Worm (Caenorhabditis elegans) whole organism, late embryonic: ENCODE measurements around the gene F45E1.5.

Experiments
- C08G9.2 ChIP-seq: sonication (generic microtip); optimal IDR thresholded peaks from 2 replicates; lab custom pipeline; 2016; ENCODE audit warnings: mild to moderate bottlenecking, missing genetic modification characterization, moderate library complexity, missing compliant biosample characterization
- F13H6.1 ChIP-seq: sonication (generic microtip); optimal IDR thresholded peaks from 2 replicates; lab custom pipeline; 2016; ENCODE audit warnings: missing genetic modification characterization, missing compliant biosample characterization
- K02D7.2 ChIP-seq: sonication (generic microtip); optimal IDR thresholded peaks from 2 replicates; lab custom pipeline; 2017; ENCODE audit warnings: mild to moderate bottlenecking, missing genetic modification characterization, missing compliant biosample characterization
- T23F11.4 ChIP-seq: fragments of 200-800 bp; sonication (Bioruptor generic); optimal IDR thresholded peaks from 2 replicates; lab custom pipeline; 2018; ENCODE audit warnings: mild to moderate bottlenecking, missing genetic modification characterization, missing compliant biosample characterization
- Y22D7AL.16 ChIP-seq: sonication (generic microtip); optimal IDR thresholded peaks from 2 replicates; lab custom pipeline; 2016; ENCODE audit warnings: missing genetic modification characterization, missing compliant biosample characterization
- ahr-1 ChIP-seq: sonication (generic microtip); optimal IDR thresholded peaks from 2 replicates; lab custom pipeline; 2016; ENCODE audit warnings: missing genetic modification characterization, missing compliant biosample characterization
- ama-1 ChIP-seq: fragments of 150-350 bp; optimal IDR thresholded peaks from 2 replicates; lab custom pipeline; 2014
- ceh-14 ChIP-seq: sonication (generic microtip); optimal IDR thresholded peaks from 2 replicates; lab custom pipeline; 2016; ENCODE audit warnings: missing genotype, missing genetic modification characterization, missing compliant biosample characterization
- ceh-18 ChIP-seq: sonication (generic microtip); optimal IDR thresholded peaks from 2 replicates; lab custom pipeline; 2016; ENCODE audit warnings: missing genetic modification characterization, missing compliant biosample characterization
- ceh-19 ChIP-seq: fragments of 200-800 bp; sonication (Bioruptor generic); optimal IDR thresholded peaks from 2 replicates; lab custom pipeline; 2018; ENCODE audit warnings: mild to moderate bottlenecking, missing genetic modification characterization, missing compliant biosample characterization
- ceh-2 ChIP-seq: sonication (generic microtip); optimal IDR thresholded peaks from 2 replicates; lab custom pipeline; 2016; ENCODE audit warnings: missing genotype, missing genetic modification characterization, missing compliant biosample characterization
- ceh-22 ChIP-seq: sonication (generic microtip); optimal IDR thresholded peaks from 2 replicates; lab custom pipeline; 2017; ENCODE audit warnings: missing biosample characterization, missing genetic modification characterization
- ceh-24 ChIP-seq: sonication (generic microtip); optimal IDR thresholded peaks from 2 replicates; lab custom pipeline; 2016; ENCODE audit warnings: mild to moderate bottlenecking, missing genetic modification characterization, missing compliant biosample characterization
- ceh-31 ChIP-seq: sonication (generic microtip); optimal IDR thresholded peaks from 2 replicates; lab custom pipeline; 2016; ENCODE audit warnings: missing genetic modification characterization, missing compliant biosample characterization
- ceh-34 ChIP-seq: sonication (generic microtip); optimal IDR thresholded peaks from 2 replicates; lab custom pipeline; 2016; ENCODE audit warnings: mild to moderate bottlenecking, missing genetic modification characterization, missing compliant biosample characterization
- ceh-48 ChIP-seq: sonication (generic microtip); optimal IDR thresholded peaks from 2 replicates; lab custom pipeline; 2016; ENCODE audit warnings: missing genetic modification characterization, inconsistent platforms, missing compliant biosample characterization
- ceh-6 ChIP-seq: fragments of 200-800 bp; sonication (Bioruptor generic); optimal IDR thresholded peaks from 2 replicates; lab custom pipeline; 2018; ENCODE audit warnings: mild to moderate bottlenecking, missing genetic modification characterization, missing compliant biosample characterization
- ceh-9 ChIP-seq: sonication (generic microtip); optimal IDR thresholded peaks from 2 replicates; lab custom pipeline; 2016; ENCODE audit warnings: mild to moderate bottlenecking, missing genetic modification characterization, inconsistent platforms, missing compliant biosample characterization
- dmd-4 ChIP-seq: sonication (generic microtip); optimal IDR thresholded peaks from 2 replicates; lab custom pipeline; 2016; ENCODE audit warnings: borderline replicate concordance, missing genetic modification characterization, missing compliant biosample characterization
- dve-1 ChIP-seq: sonication (generic microtip); optimal IDR thresholded peaks from 2 replicates; lab custom pipeline; 2017; ENCODE audit warnings: antibody characterized with exemption, mild to moderate bottlenecking, missing genetic modification characterization, missing compliant biosample characterization
- elt-2 ChIP-seq: sonication (generic microtip); optimal IDR thresholded peaks from 2 replicates; lab custom pipeline; 2016; ENCODE audit warnings: missing genetic modification reagents, missing genetic modification characterization, missing compliant biosample characterization
- elt-4 ChIP-seq: sonication (generic microtip); optimal IDR thresholded peaks from 2 replicates; lab custom pipeline; 2016; ENCODE audit warnings: missing genetic modification characterization, missing compliant biosample characterization
- eyg-1 ChIP-seq: sonication (generic microtip); optimal IDR thresholded peaks from 2 replicates; lab custom pipeline; 2016; ENCODE audit warnings: missing genotype, missing genetic modification characterization, missing compliant biosample characterization
- fkh-10 ChIP-seq: fragments of 150-350 bp; optimal IDR thresholded peaks from 2 replicates; lab custom pipeline; 2014; ENCODE audit warnings: missing biosample characterization, missing genetic modification reagents, missing genetic modification characterization
- fkh-6 ChIP-seq: sonication (generic microtip); optimal IDR thresholded peaks from 2 replicates; lab custom pipeline; 2016; ENCODE audit warnings: missing genetic modification characterization, missing compliant biosample characterization
- hlh-30 ChIP-seq: sonication (generic microtip); optimal IDR thresholded peaks from 2 replicates; lab custom pipeline; 2017; ENCODE audit warnings: antibody characterized with exemption, missing genetic modification characterization, missing compliant biosample characterization; ENCODE audit not compliant: insufficient read depth
- hlh-6 ChIP-seq: sonication (generic microtip); optimal IDR thresholded peaks from 2 replicates; lab custom pipeline; 2016; ENCODE audit warnings: missing genotype, missing genetic modification characterization, missing compliant biosample characterization
- hlh-8 ChIP-seq: sonication (generic microtip); optimal IDR thresholded peaks from 2 replicates; lab custom pipeline; 2016; ENCODE audit warnings: missing genotype, missing genetic modification characterization, missing compliant biosample characterization
- lim-6 ChIP-seq: sonication (generic microtip); optimal IDR thresholded peaks from 2 replicates; lab custom pipeline; 2016; ENCODE audit warnings: missing genetic modification characterization, missing compliant biosample characterization
- lin-11 ChIP-seq: fragments of 200-800 bp; sonication (Bioruptor generic); optimal IDR thresholded peaks from 2 replicates; lab custom pipeline; 2018; ENCODE audit warnings: mild to moderate bottlenecking, missing genetic modification characterization, missing compliant biosample characterization
- madf-2 ChIP-seq: sonication (generic microtip); optimal IDR thresholded peaks from 2 replicates; lab custom pipeline; 2017; ENCODE audit warnings: missing genetic modification characterization, missing compliant biosample characterization
- mec-3 ChIP-seq: sonication (generic microtip); optimal IDR thresholded peaks from 2 replicates; lab custom pipeline; 2016; ENCODE audit warnings: borderline replicate concordance, missing genetic modification characterization, missing compliant biosample characterization
- nfya-1 ChIP-seq: sonication (generic microtip); optimal IDR thresholded peaks from 2 replicates; lab custom pipeline; 2017; ENCODE audit warnings: missing genetic modification characterization, mild to moderate bottlenecking, missing compliant biosample characterization, antibody characterized with exemption, moderate library complexity
- nhr-11 ChIP-seq: fragments of 150-350 bp; optimal IDR thresholded peaks from 2 replicates; lab custom pipeline; 2014; ENCODE audit warnings: missing biosample characterization, missing genetic modification characterization
- nhr-232 ChIP-seq: sonication (generic microtip); optimal IDR thresholded peaks from 2 replicates; lab custom pipeline; 2016; ENCODE audit warnings: missing genetic modification characterization, missing compliant biosample characterization
- pat-9 ChIP-seq: fragments of 200-800 bp; sonication (Bioruptor generic); optimal IDR thresholded peaks from 2 replicates; lab custom pipeline; 2018; ENCODE audit warnings: mild to moderate bottlenecking, missing genetic modification characterization, moderate library complexity, missing compliant biosample characterization
- pax-1 ChIP-seq: fragments of 150-350 bp; optimal IDR thresholded peaks from 2 replicates; lab custom pipeline; 2014; ENCODE audit warnings: missing biosample characterization, missing genetic modification characterization
- pqm-1 ChIP-seq: sonication (generic microtip); optimal IDR thresholded peaks from 2 replicates; lab custom pipeline; 2016; ENCODE audit warnings: missing genetic modification characterization, missing compliant biosample characterization
- pros-1 ChIP-seq: fragments of 150-350 bp; optimal IDR thresholded peaks from 2 replicates; lab custom pipeline; 2014; ENCODE audit warnings: missing biosample characterization, missing genetic modification reagents, missing genetic modification characterization
- ref-2 ChIP-seq: sonication (generic microtip); optimal IDR thresholded peaks from 2 replicates; lab custom pipeline; 2016; ENCODE audit warnings: missing genetic modification characterization, missing compliant biosample characterization
- sdc-2 ChIP-seq: sonication (generic microtip); optimal IDR thresholded peaks from 2 replicates; lab custom pipeline; 2016; ENCODE audit warnings: missing genotype, missing genetic modification characterization, missing compliant biosample characterization
- syd-9 ChIP-seq: sonication (generic microtip); optimal IDR thresholded peaks from 2 replicates; lab custom pipeline; 2016; ENCODE audit warnings: mild to moderate bottlenecking, missing genetic modification characterization, moderate library complexity, missing compliant biosample characterization
- tbx-2 ChIP-seq: sonication (generic microtip); optimal IDR thresholded peaks from 2 replicates; lab custom pipeline; 2016; ENCODE audit warnings: missing genetic modification characterization, missing compliant biosample characterization
- ttx-3 ChIP-seq: sonication (generic microtip); optimal IDR thresholded peaks from 2 replicates; lab custom pipeline; 2016; ENCODE audit warnings: missing genetic modification reagents, missing genetic modification characterization, missing compliant biosample characterization
- unc-55 ChIP-seq: sonication (generic microtip); optimal IDR thresholded peaks from 2 replicates; lab custom pipeline; 2017; ENCODE audit warnings: missing biosample characterization, missing genetic modification reagents, missing genetic modification characterization
- unc-86 ChIP-seq: sonication (generic microtip); optimal IDR thresholded peaks from 2 replicates; lab custom pipeline; 2016; ENCODE audit warnings: missing genetic modification characterization, missing compliant biosample characterization
- ztf-16 ChIP-seq: sonication (generic microtip); optimal IDR thresholded peaks from 2 replicates; lab custom pipeline; 2017; ENCODE audit warnings: missing genetic modification characterization, missing compliant biosample characterization

F45E1.5 gene

ce11 chrX:8019665-8020064, 43.2 kb downstream of the F45E1.5 start:
- TF ChIP-seq tbx-2 (tag; lab: Kevin White, UChicago) (peak; percentile 66), dmd-4 (no peak), ceh-19 (GFP tag; lab: Kevin White, UChicago) (peak; percentile 34), unc-55 (peak; percentile 0), eyg-1 (tag; lab: Kevin White, UChicago) (no peak), ztf-16 (no peak), ceh-22 (tag; lab: Kevin White, UChicago) (no peak), ceh-14 (peak; percentile 25), ceh-34 (tag; lab: Kevin White, UChicago) (peak; percentile 24), ceh-18 (tag; lab: Kevin White, UChicago) (peak; percentile 82), pros-1 (tag; lab: Kevin White, UChicago) (peak; percentile 68), dve-1 (peak; percentile 21), elt-2 (no peak), pat-9 (tag; lab: Kevin White, UChicago) (no peak), pqm-1 (no peak), hlh-30 (tag; lab: Kevin White, UChicago) (peak; percentile 90), lin-11 (tag; lab: Kevin White, UChicago) (no peak), sdc-2 (tag; lab: Kevin White, UChicago) (peak; percentile 37), syd-9 (no peak), hlh-8 (tag; lab: Kevin White, UChicago) (no peak), nfya-1 (tag; lab: Kevin White, UChicago) (peak; percentile 31), pax-1 (tag; lab: Kevin White, UChicago) (no peak), fkh-6 (tag; lab: Kevin White, UChicago) (no peak), lim-6 (tag; lab: Kevin White, UChicago) (no peak), C08G9.2 (tag; lab: Kevin White, UChicago) (no peak), ref-2 (tag; lab: Kevin White, UChicago) (no peak), ceh-31 (tag; lab: Kevin White, UChicago) (peak; percentile 65), hlh-6 (tag; lab: Kevin White, UChicago) (no peak), fkh-10 (no peak), ttx-3 (no peak), ceh-6 (GFP tag; lab: Kevin White, UChicago) (no peak), ahr-1 (tag; lab: Kevin White, UChicago) (no peak), unc-86 (tag; lab: Kevin White, UChicago) (no peak), F13H6.1 (tag; lab: Kevin White, UChicago) (peak; percentile 62), T23F11.4 (peak; percentile 49), ceh-2 (tag; lab: Kevin White, UChicago) (peak; percentile 36), nhr-11 (tag; lab: Kevin White, UChicago) (no peak), ceh-9 (no peak), ceh-48 (tag; lab: Kevin White, UChicago) (no peak), Y22D7AL.16 (tag; lab: Kevin White, UChicago) (no peak), K02D7.2 (tag; lab: Kevin White, UChicago) (no peak), madf-2 (tag; lab: Kevin White, UChicago) (no peak), nhr-232 (tag; lab: Kevin White, UChicago) (no peak), elt-4 (tag; lab: Kevin White, UChicago) (no peak), mec-3 (no peak), ceh-24 (no peak), ama-1 (lab: Kevin White, UChicago) (no peak)
